Fruit fly (Drosophila melanogaster) whole organism, embryonic: Measurements from ENCODE around the gene CG8289.

Experiments used
- Ada2b ChIP-seq: fragments of 200-800 bp; sonication (Bioruptor generic); IDR thresholded peaks from 2 replicates; pipeline ENCODE4 v1.3.6; 2022; ENCODE audit warnings: missing biosample characterization, missing genetic modification characterization
- Aef1 ChIP-seq: fragments of 200-800 bp; sonication (Bioruptor generic); IDR thresholded peaks from 3 replicates; pipeline ENCODE4 v1.3.6; 2022; ENCODE audit warnings: missing biosample characterization, missing genetic modification characterization
- Bgb ChIP-seq: fragments of 200-800 bp; sonication (Bioruptor generic); IDR thresholded peaks from 2 replicates; pipeline ENCODE4 v1.3.6; 2022; ENCODE audit warnings: missing biosample characterization, missing genetic modification characterization; ENCODE audit not compliant: partially characterized antibody
- CG10274 ChIP-seq: fragments of 200-800 bp; sonication (Bioruptor generic); optimal IDR thresholded peaks from 3 replicates; lab custom pipeline; 2017; ENCODE audit warnings: missing biosample characterization, mild to moderate bottlenecking, missing genetic modification characterization
- CG15269 ChIP-seq: fragments of 200-800 bp; sonication (Bioruptor generic); optimal IDR thresholded peaks from 2 replicates; lab custom pipeline; 2018; ENCODE audit warnings: missing biosample characterization, mild to moderate bottlenecking, missing genetic modification characterization, moderate library complexity
- CG17186 ChIP-seq: fragments of 200-800 bp; sonication (Bioruptor generic); optimal IDR thresholded peaks from 3 replicates; lab custom pipeline; 2017; ENCODE audit warnings: missing biosample characterization, missing genetic modification reagents, missing genetic modification characterization
- CG17361 ChIP-seq: fragments of 200-800 bp; sonication (Bioruptor generic); IDR thresholded peaks from 3 replicates; pipeline ENCODE4 v1.3.6; 2022; ENCODE audit warnings: missing biosample characterization, missing genetic modification characterization
- CG1832 ChIP-seq: fragments of 200-800 bp; sonication (Bioruptor generic); optimal IDR thresholded peaks from 2 replicates; lab custom pipeline; 2017; ENCODE audit warnings: missing biosample characterization, mild to moderate bottlenecking, missing genetic modification characterization, inconsistent platforms
- CG31224 ChIP-seq: fragments of 200-800 bp; sonication (Bioruptor generic); IDR thresholded peaks from 2 replicates; pipeline ENCODE4 v1.3.6; 2022; ENCODE audit warnings: missing biosample characterization, missing genetic modification characterization
- CG3163 ChIP-seq: fragments of 200-800 bp; sonication (Bioruptor generic); optimal IDR thresholded peaks from 3 replicates; lab custom pipeline; 2016; ENCODE audit warnings: missing biosample characterization, missing genetic modification characterization
- CG4328 ChIP-seq: fragments of 200-800 bp; sonication (Bioruptor generic); optimal IDR thresholded peaks from 3 replicates; lab custom pipeline; 2017; ENCODE audit warnings: missing biosample characterization, missing genetic modification reagents, missing genetic modification characterization
- CG4707 ChIP-seq: fragments of 200-800 bp; sonication (Bioruptor generic); optimal IDR thresholded peaks from 2 replicates; lab custom pipeline; 2018; ENCODE audit warnings: missing biosample characterization, mild to moderate bottlenecking, missing genetic modification characterization, moderate library complexity
- CG6254 ChIP-seq: fragments of 200-800 bp; sonication (Bioruptor generic); optimal IDR thresholded peaks from 3 replicates; lab custom pipeline; 2017; ENCODE audit warnings: mild to moderate bottlenecking, missing biosample characterization, missing genetic modification reagents, missing genetic modification characterization
- CG7786 ChIP-seq: fragments of 200-800 bp; sonication (Bioruptor generic); optimal IDR thresholded peaks from 2 replicates; lab custom pipeline; 2016; ENCODE audit warnings: missing biosample characterization, missing genetic modification characterization
- CG8359 ChIP-seq: fragments of 200-800 bp; sonication (Bioruptor generic); optimal IDR thresholded peaks from 2 replicates; lab custom pipeline; 2017; ENCODE audit warnings: missing biosample characterization, mild to moderate bottlenecking, missing genetic modification characterization, borderline replicate concordance
- CG8944 ChIP-seq: fragments of 200-800 bp; sonication (Bioruptor generic); optimal IDR thresholded peaks from 3 replicates; lab custom pipeline; 2016; ENCODE audit warnings: missing biosample characterization, missing genetic modification characterization
- CG9797 ChIP-seq: fragments of 200-800 bp; sonication (Bioruptor generic); optimal IDR thresholded peaks from 3 replicates; lab custom pipeline; 2018; ENCODE audit warnings: missing biosample characterization, mild to moderate bottlenecking, missing genetic modification characterization
- CTCF ChIP-seq: fragments of 200-800 bp; sonication (Bioruptor generic); optimal IDR thresholded peaks from 2 replicates; lab custom pipeline; 2017; ENCODE audit warnings: missing biosample characterization, mild to moderate bottlenecking, missing genetic modification characterization, moderate library complexity
- Dek ChIP-seq: fragments of 200-800 bp; sonication (Bioruptor generic); optimal IDR thresholded peaks from 3 replicates; lab custom pipeline; 2019; ENCODE audit warnings: missing biosample characterization, mild to moderate bottlenecking, missing genetic modification characterization, moderate library complexity
- Ets65A ChIP-seq: fragments of 200-800 bp; sonication (Bioruptor generic); peaks from one replicate; lab custom pipeline; 2016; ENCODE audit warnings: missing biosample characterization, missing genetic modification characterization
- Hsf ChIP-seq: fragments of 200-800 bp; sonication (Bioruptor generic); optimal IDR thresholded peaks from 3 replicates; lab custom pipeline; 2016; ENCODE audit warnings: missing biosample characterization, missing genetic modification characterization
- Lhr ChIP-seq: fragments of 200-800 bp; sonication (Bioruptor generic); optimal IDR thresholded peaks from 3 replicates; lab custom pipeline; 2017; ENCODE audit warnings: mild to moderate bottlenecking, missing biosample characterization, missing genetic modification reagents, missing genetic modification characterization
- MESR4 ChIP-seq: fragments of 200-800 bp; sonication (Bioruptor generic); optimal IDR thresholded peaks from 2 replicates; lab custom pipeline; 2018; ENCODE audit warnings: missing biosample characterization, mild to moderate bottlenecking, missing genetic modification characterization, moderate library complexity
- Med ChIP-seq: fragments of 200-800 bp; sonication (Bioruptor generic); peaks from one replicate; lab custom pipeline; 2016; ENCODE audit warnings: missing biosample characterization, missing genetic modification characterization, mild to moderate bottlenecking, inconsistent platforms, moderate library complexity
- Scr ChIP-seq: fragments of 200-800 bp; sonication (Bioruptor generic); IDR thresholded peaks from 2 replicates; pipeline ENCODE4 v1.3.6; 2022; ENCODE audit warnings: missing biosample characterization, missing genetic modification characterization; ENCODE audit not compliant: partially characterized antibody
- Sry-δ ChIP-seq: fragments of 200-800 bp; sonication (Bioruptor generic); optimal IDR thresholded peaks from 2 replicates; lab custom pipeline; 2016; ENCODE audit warnings: missing biosample characterization, missing genetic modification characterization
- amos ChIP-seq: fragments of 200-800 bp; sonication (Bioruptor generic); IDR thresholded peaks from 2 replicates; pipeline ENCODE4 v1.3.6; 2022; ENCODE audit warnings: missing biosample characterization, missing genetic modification characterization; ENCODE audit not compliant: partially characterized antibody
- aop ChIP-seq: fragments of 200-800 bp; sonication (Bioruptor generic); IDR thresholded peaks from 2 replicates; pipeline ENCODE4 v1.3.6; 2022; ENCODE audit warnings: missing biosample characterization, missing genetic modification characterization
- ato ChIP-seq: fragments of 200-800 bp; sonication (Bioruptor generic); IDR thresholded peaks from 2 replicates; pipeline ENCODE4 v1.3.6; 2022; ENCODE audit warnings: missing biosample characterization, missing genetic modification characterization; ENCODE audit not compliant: partially characterized antibody
- az2 ChIP-seq: fragments of 200-800 bp; sonication (Bioruptor generic); optimal IDR thresholded peaks from 3 replicates; lab custom pipeline; 2016; ENCODE audit warnings: missing biosample characterization, missing genetic modification characterization
- bsh ChIP-seq, 2 experiments: fragments of 200-800 bp; sonication (Bioruptor generic); optimal IDR thresholded peaks; 2 replicates each; lab custom pipeline; 2017 to 2018; ENCODE audit warnings: mild to moderate bottlenecking in 2 of 2, missing biosample characterization in 2 of 2, missing genetic modification characterization in 2 of 2, moderate library complexity in 1 of 2
- caup ChIP-seq: fragments of 200-800 bp; sonication (Bioruptor generic); optimal IDR thresholded peaks from 3 replicates; lab custom pipeline; 2017; ENCODE audit warnings: missing biosample characterization, mild to moderate bottlenecking, missing genetic modification characterization, moderate library complexity; ENCODE audit not compliant: severe bottlenecking
- ci ChIP-seq: fragments of 200-800 bp; sonication (Bioruptor generic); IDR thresholded peaks from 3 replicates; pipeline ENCODE4 v1.3.6; 2022; ENCODE audit warnings: missing biosample characterization, missing genetic modification characterization
- ewg ChIP-seq: fragments of 200-800 bp; sonication (Bioruptor generic); optimal IDR thresholded peaks from 3 replicates; lab custom pipeline; 2017; ENCODE audit warnings: mild to moderate bottlenecking, missing biosample characterization, missing genetic modification reagents, missing genetic modification characterization
- exex ChIP-seq: fragments of 200-800 bp; sonication (Bioruptor generic); optimal IDR thresholded peaks from 4 replicates; lab custom pipeline; 2018; ENCODE audit warnings: missing biosample characterization, mild to moderate bottlenecking, missing genetic modification characterization, moderate library complexity
- fru ChIP-seq: fragments of >200 bp; optimal IDR thresholded peaks from 2 replicates; lab custom pipeline; 2017
- ftz-f1 ChIP-seq: fragments of 200-800 bp; sonication (Bioruptor generic); optimal IDR thresholded peaks from 2 replicates; lab custom pipeline; 2016; ENCODE audit warnings: missing biosample characterization, missing genetic modification characterization
- fu2 ChIP-seq: fragments of 200-800 bp; sonication (Bioruptor generic); optimal IDR thresholded peaks from 2 replicates; lab custom pipeline; 2016; ENCODE audit warnings: missing biosample characterization, missing genetic modification characterization
- gsb-n ChIP-seq: fragments of 200-800 bp; sonication (Bioruptor generic); optimal IDR thresholded peaks from 3 replicates; lab custom pipeline; 2018; ENCODE audit warnings: missing biosample characterization, mild to moderate bottlenecking, missing genetic modification characterization
- klu ChIP-seq: fragments of 200-800 bp; sonication (Bioruptor generic); IDR thresholded peaks from 2 replicates; pipeline ENCODE4 v1.3.6; 2022; ENCODE audit warnings: missing biosample characterization, missing genetic modification characterization
- nau ChIP-seq: fragments of 200-800 bp; sonication (Bioruptor generic); optimal IDR thresholded peaks from 3 replicates; lab custom pipeline; 2017; ENCODE audit warnings: missing biosample characterization, mild to moderate bottlenecking, missing genetic modification characterization, missing genetic modification reagents
- org-1 ChIP-seq: fragments of 200-800 bp; sonication (Bioruptor generic); optimal IDR thresholded peaks from 2 replicates; lab custom pipeline; 2017; ENCODE audit warnings: missing biosample characterization, missing genetic modification characterization
- p53 ChIP-seq: fragments of 200-800 bp; sonication (Bioruptor generic); optimal IDR thresholded peaks from 2 replicates; lab custom pipeline; 2016; ENCODE audit warnings: missing biosample characterization, missing genetic modification characterization
- pita ChIP-seq: fragments of 200-800 bp; sonication (Bioruptor generic); optimal IDR thresholded peaks from 2 replicates; lab custom pipeline; 2017; ENCODE audit warnings: missing biosample characterization, mild to moderate bottlenecking, missing genetic modification characterization
- rib ChIP-seq: fragments of 200-800 bp; sonication (Bioruptor generic); IDR thresholded peaks from 2 replicates; pipeline ENCODE4 v1.3.6; 2022; ENCODE audit warnings: missing biosample characterization, missing genetic modification characterization
- sob ChIP-seq: fragments of 200-800 bp; sonication (Bioruptor generic); IDR thresholded peaks from 2 replicates; pipeline ENCODE4 v1.3.6; 2022; ENCODE audit warnings: missing biosample characterization, missing genetic modification characterization
- trem ChIP-seq: fragments of 200-800 bp; optimal IDR thresholded peaks from 3 replicates; lab custom pipeline; 2019; ENCODE audit warnings: missing biosample characterization, mild to moderate bottlenecking, missing genetic modification characterization, moderate library complexity
- zen ChIP-seq: fragments of 200-800 bp; sonication (Bioruptor generic); optimal IDR thresholded peaks from 3 replicates; lab custom pipeline; 2018; ENCODE audit warnings: missing biosample characterization, mild to moderate bottlenecking, missing genetic modification characterization, moderate library complexity

Gene CG8289

dm6 chrX:17622187-17622586, 13.7 kb downstream of the CG8289 start (continued):
- TF ChIP-seq CG15269 (tag; lab: Kevin White, UChicago) (no peak), fru (lab: Kevin White, UChicago) (no peak), az2 (GFP tag; lab: Kevin White, UChicago) (no peak), CG4328 (GFP tag; lab: Kevin White, UChicago) (no peak), Scr (GFP tag; lab: Robert Waterston, UW) (0 out of 2 replicates have a peak, but pooled peaks have one; percentile 12), pita (GFP tag; lab: Kevin White, UChicago) (no peak), Ada2b (GFP tag; lab: Robert Waterston, UW) (no peak), CG1832 (no peak), CG7786 (GFP tag; lab: Kevin White, UChicago) (no peak), CG6254 (GFP tag; lab: Kevin White, UChicago) (no peak), caup (GFP tag; lab: Kevin White, UChicago) (no peak), zen (tag; lab: Kevin White, UChicago) (no peak), CG31224 (GFP tag; lab: Robert Waterston, UW) (no peak), CG17186 (no peak), Dek (tag; lab: Kevin White, UChicago) (no peak), org-1 (GFP tag; lab: Kevin White, UChicago) (no peak), Sry-δ (no peak), klu (GFP tag; lab: Robert Waterston, UW) (no peak), rib (GFP tag; lab: Robert Waterston, UW) (no peak), Aef1 (GFP tag; lab: Robert Waterston, UW) (no peak), CG9797 (GFP tag; lab: Kevin White, UChicago) (no peak), fu2 (GFP tag; lab: Kevin White, UChicago) (no peak), ftz-f1 (GFP tag; lab: Kevin White, UChicago) (no peak), trem (no peak)

- TF ChIP-seq p53 (GFP tag; lab: Kevin White, UChicago), result no peak
- peak; percentile 71 for TF ChIP-seq ewg
Measured at dm6 chrX:17611455-17611854, 24.4 kb downstream of the CG8289 start.

dm6 chrX:17602466-17602865, 33.4 kb downstream of the CG8289 start:
- peak; percentile 22 for TF ChIP-seq Med (GFP tag; lab: Kevin White, UChicago)
- peak; percentile 37 for TF ChIP-seq Ets65A (GFP tag; lab: Kevin White, UChicago)
- TF ChIP-seq amos (GFP tag; lab: Robert Waterston, UW), result no peak
- TF ChIP-seq Lhr (GFP tag; lab: Kevin White, UChicago), result no peak
- no peak for TF ChIP-seq nau (GFP tag; lab: Kevin White, UChicago)

DNA sequence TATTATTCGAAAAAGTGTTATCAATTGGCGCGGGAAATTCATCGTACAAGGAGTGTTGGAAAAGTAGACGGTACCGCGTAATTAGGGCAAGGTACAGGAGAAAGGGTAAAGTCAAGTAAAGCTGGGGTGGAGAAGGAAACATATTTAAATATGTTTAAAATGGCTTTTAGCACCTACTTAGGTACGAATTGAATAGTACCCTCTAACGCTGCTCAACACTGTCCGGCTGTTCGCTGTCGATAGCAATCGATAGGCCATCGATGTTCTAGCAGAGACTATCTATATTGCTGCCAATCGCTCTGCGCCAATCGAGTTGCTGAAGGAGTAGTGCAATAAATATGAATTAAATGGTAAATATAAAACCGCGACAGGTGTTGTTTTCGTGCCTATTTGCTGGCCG, 36.5 kb downstream of the CG8289 start, which contains the start of gene X11L:
X11L (plus strand) TSS at position 279 of the 400 bp plus-strand sequence.
- no peak for TF ChIP-seq CG8359 (GFP tag; lab: Kevin White, UChicago)
- peak; percentile 83 for TF ChIP-seq ci (GFP tag; lab: Robert Waterston, UW)
- TF ChIP-seq ato, result peak; percentile 90
- peak; percentile 94 for TF ChIP-seq Bgb (GFP tag; lab: Robert Waterston, UW)
- TF ChIP-seq sob (GFP tag; lab: Robert Waterston, UW), result peak; percentile 87
- no peak for TF ChIP-seq CG17361 (GFP tag; lab: Robert Waterston, UW)
- TF ChIP-seq bsh (GFP tag; optimal IDR thresholded peaks at IDR 0.05; lab: Kevin White, UChicago), result peak in 1 of 2 experiments; percentile 56
- no peak for TF ChIP-seq CG10274 (GFP tag; lab: Kevin White, UChicago)
- no peak for TF ChIP-seq gsb-n (tag; lab: Kevin White, UChicago)
- peak; percentile 68 for TF ChIP-seq CG8944 (GFP tag; lab: Kevin White, UChicago)
- TF ChIP-seq CTCF (GFP tag; lab: Kevin White, UChicago), result peak; percentile 18
- no peak for TF ChIP-seq CG4707
- no peak for TF ChIP-seq exex (tag; lab: Kevin White, UChicago)
- 0 out of 2 replicates have a peak, but pooled peaks have one; percentile 40 for TF ChIP-seq aop
- TF ChIP-seq Hsf (GFP tag; lab: Kevin White, UChicago), result peak; percentile 77
- TF ChIP-seq CG3163 (GFP tag; lab: Kevin White, UChicago), result peak; percentile 56
- no peak for TF ChIP-seq MESR4 (GFP tag; lab: Kevin White, UChicago)
